Fruit fly (Drosophila melanogaster) whole organism, adult: Measurements from ENCODE around the gene CG31635.

Experiments used
- CG7101 ChIP-seq: fragments of 200-800 bp; sonication (Bioruptor generic); optimal IDR thresholded peaks from 2 replicates; lab custom pipeline; 2018; ENCODE audit warnings: missing biosample characterization, mild to moderate bottlenecking, missing genetic modification characterization, moderate library complexity
- Hr96 ChIP-seq: fragments of 200-800 bp; sonication (Bioruptor generic); optimal IDR thresholded peaks from 2 replicates; lab custom pipeline; 2016; ENCODE audit warnings: missing biosample characterization, missing genetic modification characterization
- Mnt ChIP-seq: fragments of 200-800 bp; sonication (Bioruptor generic); optimal IDR thresholded peaks from 2 replicates; lab custom pipeline; 2016; ENCODE audit warnings: missing biosample characterization, mild to moderate bottlenecking, missing genetic modification characterization
- cic ChIP-seq: fragments of 200-800 bp; sonication (Bioruptor generic); optimal IDR thresholded peaks from 2 replicates; lab custom pipeline; 2017; ENCODE audit warnings: missing biosample characterization, mild to moderate bottlenecking, missing genetic modification characterization, moderate library complexity
- cnc ChIP-seq, 2 experiments: fragments of >200 bp; optimal IDR thresholded peaks; 2 replicates each; lab custom pipeline; 2017
- toe ChIP-seq: fragments of 200-800 bp; sonication (Bioruptor generic); optimal IDR thresholded peaks from 2 replicates; lab custom pipeline; 2016; ENCODE audit warnings: missing biosample characterization, missing genetic modification characterization

dm6 chr2L:6677453-6677852, 28.5 kb upstream of the CG31635 start, which contains the start of gene Nse1:
- no peak for TF ChIP-seq CG7101 (tag; lab: Kevin White, UChicago)
- no peak for TF ChIP-seq toe
- TF ChIP-seq cnc (optimal IDR thresholded peaks at IDR 0.05; lab: Kevin White, UChicago): no peak
- TF ChIP-seq cic: no peak
- TF ChIP-seq Mnt (GFP tag; lab: Kevin White, UChicago): no peak
- TF ChIP-seq Hr96: no peak
